Fruit fly (Drosophila melanogaster): ENCODE results near the gene CG7218.
A peak's percentile ranks its signal among the peaks of the same experiment; 100 is the strongest.

The CG7218 gene

DNA sequence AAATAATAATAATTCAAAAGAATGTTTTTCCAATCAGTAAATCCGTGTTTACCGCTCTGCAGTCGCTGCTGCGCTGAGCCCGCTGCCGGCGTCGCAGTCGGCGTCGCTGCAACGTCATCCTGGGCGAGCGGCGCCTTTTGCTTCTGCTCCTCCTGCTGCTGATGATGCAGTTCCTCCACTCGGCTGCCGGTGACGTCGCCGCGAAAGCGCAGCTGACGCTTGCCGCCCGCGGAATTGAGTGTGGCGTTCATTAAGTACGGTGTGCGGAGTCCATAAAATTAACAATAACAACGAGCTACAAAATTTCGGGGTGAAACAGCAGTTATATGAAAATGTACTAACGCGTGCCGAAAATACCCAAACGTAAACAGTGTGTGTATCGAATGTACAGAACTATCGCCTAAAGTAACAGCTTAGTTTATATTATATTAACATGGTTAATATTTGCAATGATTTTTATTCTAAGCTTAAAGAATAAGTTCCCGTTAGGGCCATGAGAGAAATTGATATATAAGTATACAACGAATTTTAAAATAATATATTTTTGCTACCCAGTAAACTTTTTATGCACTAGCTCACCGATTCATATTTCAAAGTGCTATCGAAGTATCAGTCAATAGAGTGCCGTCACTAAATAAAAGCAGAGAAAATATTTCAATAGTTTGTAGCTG is at the start of gene CG7218, which contains the start of gene Cbp20:
CG7218 (minus strand) TSS at position 346 of the 671 bp plus-strand sequence.
Cbp20 (plus strand) TSS at position 610 of the 671 bp plus-strand sequence.
- TF ChIP-seq CG8478 (optimal IDR thresholded peaks at IDR 0.05) (no peak), psq (optimal IDR thresholded peaks at IDR 0.05) (no peak), Dll (optimal IDR thresholded peaks at IDR 0.05) (no peak), EcR (GFP tag; optimal IDR thresholded peaks at IDR 0.05) (no peak), usp (GFP tag; optimal IDR thresholded peaks at IDR 0.05) (no peak), pan (optimal IDR thresholded peaks at IDR 0.05) (no peak)

DNA sequence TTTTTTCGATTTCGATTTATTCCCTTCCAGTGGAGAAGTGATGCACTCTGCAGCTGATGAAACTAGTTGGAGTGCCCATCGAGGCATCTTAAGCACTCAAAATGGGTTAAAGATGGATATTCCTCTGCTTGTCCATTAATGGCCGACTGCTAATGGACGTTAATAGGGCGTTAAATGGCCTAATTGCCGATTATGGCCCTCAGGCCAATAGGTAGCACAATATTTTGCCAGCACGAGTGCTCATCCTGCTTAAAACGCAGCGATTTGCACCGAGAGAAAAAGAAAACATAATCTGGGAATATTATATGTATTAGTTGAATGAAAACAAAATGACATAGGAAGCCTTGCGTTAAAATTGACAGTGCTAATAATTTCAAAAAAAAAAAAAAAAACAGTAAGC is 44.3 kb upstream of the CG7218 start, which contains the start of gene CG44158:
CG44158 (plus strand) TSS at position 301 of the 400 bp plus-strand sequence.
- TF ChIP-seq pan (optimal IDR thresholded peaks at IDR 0.05) = no peak
- TF ChIP-seq CG8478 (optimal IDR thresholded peaks at IDR 0.05) = no peak
- TF ChIP-seq psq (optimal IDR thresholded peaks at IDR 0.05) = no peak

DNA sequence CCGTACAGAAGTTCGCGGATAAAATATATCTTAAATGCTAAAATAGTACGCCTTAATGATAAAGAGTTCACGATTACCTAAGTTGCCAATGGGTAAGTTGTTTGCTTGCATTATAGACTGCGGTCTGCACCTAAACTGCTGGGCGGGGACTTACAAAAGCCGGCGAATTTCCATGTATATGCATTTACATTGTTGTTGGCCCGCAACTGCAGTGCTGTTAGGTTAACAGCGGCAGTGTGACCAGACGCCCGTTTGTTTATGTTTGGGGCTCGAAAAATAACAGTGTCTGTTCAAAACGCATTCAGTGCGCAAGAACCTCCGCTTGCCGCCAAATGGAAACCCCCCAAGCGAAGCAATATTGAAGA is 35.7 kb upstream of the CG7218 start:
- TF ChIP-seq psq (optimal IDR thresholded peaks at IDR 0.05) = no peak
- TF ChIP-seq pan (optimal IDR thresholded peaks at IDR 0.05) = no peak
- no peak for TF ChIP-seq CG8478 (optimal IDR thresholded peaks at IDR 0.05)
- TF ChIP-seq usp (GFP tag; optimal IDR thresholded peaks at IDR 0.05) = no peak
- no peak for TF ChIP-seq Dll (optimal IDR thresholded peaks at IDR 0.05)
- TF ChIP-seq EcR (GFP tag; optimal IDR thresholded peaks at IDR 0.05) = no peak

DNA sequence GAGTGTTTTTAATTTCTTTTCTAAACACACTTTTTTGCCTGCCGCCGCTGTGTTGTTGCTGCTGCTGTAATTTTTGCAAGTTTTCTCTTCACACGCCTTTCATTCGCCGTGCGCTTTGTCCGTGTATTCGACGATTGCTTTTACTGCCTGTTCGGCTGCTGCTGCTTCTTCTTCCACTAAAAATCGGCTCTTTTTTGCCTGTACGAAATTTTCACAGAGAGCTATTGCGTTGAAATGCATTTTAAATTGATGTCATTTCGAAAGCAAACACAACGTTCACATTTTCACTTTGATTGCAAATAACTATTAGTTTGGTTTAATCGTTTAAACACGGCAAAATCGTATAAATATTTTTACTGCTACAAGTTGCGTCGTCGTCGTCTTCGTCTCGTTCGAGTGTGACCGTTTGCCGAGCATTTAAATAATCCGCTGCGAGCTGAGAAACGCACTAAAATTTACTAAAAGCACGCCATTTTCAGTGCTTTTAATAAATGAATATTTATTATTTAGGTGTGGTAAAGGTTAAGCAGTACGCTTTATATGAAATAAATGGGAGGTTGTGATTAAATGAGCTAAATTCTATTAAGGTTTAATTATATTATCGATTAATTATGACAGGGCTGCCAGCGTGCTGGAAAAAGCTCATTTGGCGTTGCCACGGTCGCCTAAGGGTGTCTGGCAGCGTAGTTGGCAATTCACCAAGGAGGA is 35.1 kb upstream of the CG7218 start, which contains the start of the genes Ssdp and CG7985:
Ssdp (minus strand) TSS at position 419 of the 708 bp plus-strand sequence.
CG7985 (plus strand) TSS at position 681 of the 708 bp plus-strand sequence.
- TF ChIP-seq EcR (GFP tag; optimal IDR thresholded peaks at IDR 0.05) = no peak
- TF ChIP-seq pan (optimal IDR thresholded peaks at IDR 0.05) = no peak
- TF ChIP-seq psq (optimal IDR thresholded peaks at IDR 0.05) = peak; percentile 59
- no peak for TF ChIP-seq usp (GFP tag; optimal IDR thresholded peaks at IDR 0.05)

DNA sequence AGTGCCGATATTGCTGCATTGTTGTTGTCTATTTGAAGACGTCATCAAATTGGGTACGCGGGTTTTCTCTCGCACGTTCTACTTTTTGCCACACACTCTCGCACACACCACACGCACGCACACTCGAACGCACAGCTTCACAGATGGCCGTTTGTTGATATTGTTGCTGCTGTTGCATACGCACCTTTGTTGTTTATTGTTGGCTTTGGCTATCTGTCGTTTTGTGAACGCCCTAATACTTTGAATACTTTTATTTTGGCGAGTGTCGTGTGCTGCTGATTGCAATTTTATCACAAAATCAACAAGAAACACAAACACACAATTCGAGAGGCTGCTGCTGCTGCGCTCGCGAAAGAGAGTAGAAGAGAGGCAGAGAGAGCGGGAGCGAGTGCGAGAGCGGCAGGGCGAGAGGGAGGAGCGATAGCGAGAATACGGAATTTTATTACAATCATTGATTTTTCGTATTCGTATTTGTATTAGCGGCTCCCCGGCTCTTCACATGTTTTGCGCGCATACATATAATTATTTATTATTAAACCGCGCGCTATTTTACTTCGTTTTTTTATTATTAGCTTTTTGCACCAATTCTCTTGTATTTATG is 34.4 kb upstream of the CG7218 start:
- TF ChIP-seq psq (optimal IDR thresholded peaks at IDR 0.05) (no peak), Dll (optimal IDR thresholded peaks at IDR 0.05) (peak; percentile 97)

DNA sequence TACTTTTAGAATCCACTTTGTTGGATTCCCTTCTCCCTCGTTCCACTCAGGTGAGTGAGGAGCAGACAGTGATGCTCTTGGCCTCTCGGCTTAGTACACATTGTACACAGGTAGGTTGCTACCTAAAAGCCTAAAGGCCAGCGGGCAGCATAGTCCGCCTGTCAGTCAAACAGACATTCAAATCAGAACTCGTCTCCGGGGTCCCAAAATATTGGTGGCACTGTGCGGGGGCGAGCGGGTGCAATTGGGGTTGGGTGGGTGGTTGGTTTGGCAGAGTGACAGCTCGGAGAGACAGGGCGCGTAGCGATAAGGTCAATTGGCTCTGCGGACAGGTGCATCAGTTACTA is 33.6 kb upstream of the CG7218 start:
- no peak for TF ChIP-seq usp (GFP tag; optimal IDR thresholded peaks at IDR 0.05)
- TF ChIP-seq CG8478 (optimal IDR thresholded peaks at IDR 0.05) = no peak
- no peak for TF ChIP-seq EcR (GFP tag; optimal IDR thresholded peaks at IDR 0.05)
- no peak for TF ChIP-seq pan (optimal IDR thresholded peaks at IDR 0.05)
- no peak for TF ChIP-seq Dll (optimal IDR thresholded peaks at IDR 0.05)
- TF ChIP-seq psq (optimal IDR thresholded peaks at IDR 0.05) = no peak

DNA sequence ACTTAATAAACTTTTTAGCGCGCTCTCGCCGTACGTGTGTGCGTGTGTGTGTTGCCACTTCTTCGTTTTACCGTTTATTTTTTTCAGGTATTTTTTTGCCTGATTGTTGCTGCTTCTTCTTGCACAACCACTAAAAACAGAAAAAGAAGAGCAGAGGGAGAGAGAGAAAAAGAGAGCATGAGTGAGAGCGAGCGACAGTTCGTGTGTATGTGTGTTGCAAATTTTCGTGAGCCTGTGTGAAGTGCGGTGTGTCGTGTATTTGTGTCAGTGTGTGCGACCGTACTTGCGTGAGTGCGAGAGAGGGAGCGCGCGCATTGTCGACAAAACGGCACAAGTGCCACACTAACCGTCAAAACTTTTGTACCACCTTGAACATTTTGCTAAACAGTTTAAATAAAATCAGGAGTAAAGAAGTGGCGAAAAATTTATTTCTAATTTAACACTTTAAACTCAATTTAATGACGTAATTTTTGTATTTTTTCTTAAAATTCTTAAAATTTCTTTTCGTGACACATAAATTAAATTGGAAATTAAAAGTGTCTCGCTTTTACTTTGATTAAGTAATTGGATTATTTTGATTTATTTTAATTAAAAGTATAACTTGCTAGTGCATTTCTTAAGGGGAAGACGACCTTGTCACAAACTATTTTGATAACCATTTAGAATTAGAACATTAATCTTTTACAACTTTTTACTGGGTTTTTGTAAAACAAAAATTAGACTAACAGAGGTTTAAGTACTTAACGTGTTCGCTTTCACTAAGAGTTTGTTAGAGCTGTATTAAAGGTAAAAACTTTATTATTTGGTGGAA is 33.0 kb upstream of the CG7218 start:
- TF ChIP-seq EcR (GFP tag; optimal IDR thresholded peaks at IDR 0.05) = no peak
- TF ChIP-seq usp (GFP tag; optimal IDR thresholded peaks at IDR 0.05) = no peak
- TF ChIP-seq psq (optimal IDR thresholded peaks at IDR 0.05) = no peak
- TF ChIP-seq pan (optimal IDR thresholded peaks at IDR 0.05) = no peak
- TF ChIP-seq Dll (optimal IDR thresholded peaks at IDR 0.05) = peak; percentile 98
- TF ChIP-seq CG8478 (optimal IDR thresholded peaks at IDR 0.05) = peak; percentile 51

DNA sequence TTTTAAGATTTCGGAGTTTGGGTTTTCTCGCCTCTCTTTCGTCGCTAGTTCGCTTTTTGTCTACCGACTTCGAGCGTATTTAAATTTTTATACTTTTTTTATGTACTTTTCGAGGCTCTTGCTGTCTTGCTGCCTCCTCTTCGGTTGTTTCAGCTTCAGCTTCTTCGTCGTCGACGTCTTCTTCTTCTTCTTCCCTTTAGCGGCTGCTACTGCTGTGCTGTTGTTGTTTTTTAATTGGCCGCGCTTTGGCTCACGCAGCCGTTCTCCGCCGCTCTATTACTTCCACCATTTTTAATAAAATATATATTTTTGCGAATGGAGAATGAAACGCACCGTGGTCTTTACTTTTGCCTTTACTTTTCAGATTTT is 32.4 kb upstream of the CG7218 start:
- TF ChIP-seq usp (GFP tag; optimal IDR thresholded peaks at IDR 0.05) = no peak

DNA sequence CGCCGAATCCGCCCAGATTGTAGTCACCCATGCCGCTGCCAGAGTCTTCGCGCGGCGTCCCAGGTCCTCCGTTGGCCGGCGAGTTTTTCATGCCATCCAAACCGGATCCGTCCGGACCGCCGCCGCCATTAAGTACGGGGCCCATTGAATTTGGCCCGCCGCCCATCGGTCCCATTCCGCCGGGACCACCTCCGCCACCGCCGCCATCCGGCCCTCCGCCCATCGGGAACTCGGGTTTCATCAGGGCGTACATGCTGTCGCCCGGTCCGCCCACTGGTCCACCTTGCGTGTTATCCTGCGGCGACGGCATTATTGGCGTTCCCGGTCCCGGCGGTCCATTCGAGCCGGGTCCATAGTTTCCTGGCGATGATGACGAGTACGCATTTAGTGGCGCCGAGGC is 31.1 kb upstream of the CG7218 start:
- no peak for TF ChIP-seq pan (optimal IDR thresholded peaks at IDR 0.05)
- TF ChIP-seq CG8478 (optimal IDR thresholded peaks at IDR 0.05) = no peak
- no peak for TF ChIP-seq psq (optimal IDR thresholded peaks at IDR 0.05)
- no peak for TF ChIP-seq EcR (GFP tag; optimal IDR thresholded peaks at IDR 0.05)
- no peak for TF ChIP-seq Dll (optimal IDR thresholded peaks at IDR 0.05)
- no peak for TF ChIP-seq usp (GFP tag; optimal IDR thresholded peaks at IDR 0.05)

DNA sequence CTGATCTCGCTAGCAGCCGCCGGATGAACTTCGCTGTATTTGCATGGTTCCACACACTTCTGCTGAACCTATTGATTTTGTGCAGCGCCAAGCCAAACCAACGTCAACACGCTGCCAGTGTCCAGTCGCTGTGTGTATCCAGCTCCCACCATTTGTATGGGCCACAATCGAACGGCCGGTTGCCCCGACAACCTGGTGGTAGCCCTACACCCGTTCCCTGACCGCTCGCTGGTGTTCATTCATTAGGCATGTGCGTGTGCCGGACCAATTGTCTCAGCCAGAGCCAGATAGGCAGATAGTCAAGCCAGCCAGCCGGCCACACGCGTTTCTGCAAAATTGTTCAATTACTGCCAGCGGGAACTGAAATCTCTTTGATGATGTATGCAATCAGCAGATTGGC is 27.7 kb upstream of the CG7218 start, which contains the start of gene CG14313:
CG14313 (minus strand) TSS at position 101 of the 400 bp plus-strand sequence.
- no peak for TF ChIP-seq pan (optimal IDR thresholded peaks at IDR 0.05)
- TF ChIP-seq CG8478 (optimal IDR thresholded peaks at IDR 0.05) = no peak
- TF ChIP-seq usp (GFP tag; optimal IDR thresholded peaks at IDR 0.05) = no peak
- TF ChIP-seq psq (optimal IDR thresholded peaks at IDR 0.05) = no peak

DNA sequence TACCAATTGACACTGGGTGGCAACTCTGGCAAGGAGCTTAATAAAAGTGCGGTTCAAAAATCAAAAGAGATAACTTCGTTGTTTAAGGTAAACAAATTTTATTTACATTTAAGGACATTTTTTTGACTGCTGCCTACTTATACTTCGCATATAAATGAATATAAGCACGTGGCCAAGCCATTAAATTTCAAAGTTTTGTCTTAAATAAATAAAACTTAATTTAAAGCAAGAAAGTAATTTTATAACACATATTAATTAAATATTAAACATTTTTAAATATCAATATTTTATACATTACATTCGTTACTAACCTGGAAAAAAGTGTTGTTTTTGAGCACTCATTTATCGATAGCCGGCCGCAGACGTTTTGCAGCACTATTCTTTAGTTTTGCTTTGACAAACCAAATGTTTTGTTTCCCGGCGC is 24.5 kb upstream of the CG7218 start, which contains the start of the genes CG12321 and MED17:
CG12321 (minus strand) TSS at position 6 of the 424 bp plus-strand sequence.
MED17 (plus strand) TSS at position 371 of the 424 bp plus-strand sequence.
- TF ChIP-seq CG8478 (optimal IDR thresholded peaks at IDR 0.05) (no peak), usp (GFP tag; optimal IDR thresholded peaks at IDR 0.05) (no peak), Dll (optimal IDR thresholded peaks at IDR 0.05) (no peak), psq (optimal IDR thresholded peaks at IDR 0.05) (no peak), EcR (GFP tag; optimal IDR thresholded peaks at IDR 0.05) (no peak), pan (optimal IDR thresholded peaks at IDR 0.05) (no peak)

DNA sequence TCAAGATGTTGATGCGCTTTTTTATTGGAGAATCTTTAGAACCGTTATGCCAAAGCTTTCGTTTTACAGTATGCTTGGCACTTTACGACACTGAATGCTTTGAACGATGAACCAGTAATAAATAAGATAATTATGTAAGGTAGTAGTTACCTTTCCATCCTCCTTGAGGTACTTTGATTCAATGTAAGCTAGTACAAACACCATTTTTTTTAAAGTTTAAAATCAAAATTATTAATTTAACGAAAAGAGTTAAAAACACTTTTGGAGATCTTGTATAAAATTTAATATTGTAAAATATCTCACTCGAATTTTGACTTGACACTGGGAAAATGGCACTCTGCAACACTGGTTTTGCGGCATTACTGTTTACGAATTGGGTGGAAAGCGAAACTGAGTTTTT is 21.2 kb upstream of the CG7218 start, which contains the start of the genes Arp5 and CG7208:
Arp5 (plus strand) TSS at position 114 of the 400 bp plus-strand sequence.
CG7208 (minus strand) TSS at position 331 of the 400 bp plus-strand sequence.
- TF ChIP-seq Dll (optimal IDR thresholded peaks at IDR 0.05) = no peak
- TF ChIP-seq pan (optimal IDR thresholded peaks at IDR 0.05) = no peak
- TF ChIP-seq usp (GFP tag; optimal IDR thresholded peaks at IDR 0.05) = no peak
- no peak for TF ChIP-seq psq (optimal IDR thresholded peaks at IDR 0.05)
- no peak for TF ChIP-seq EcR (GFP tag; optimal IDR thresholded peaks at IDR 0.05)
- TF ChIP-seq CG8478 (optimal IDR thresholded peaks at IDR 0.05) = no peak

Measured in whole organism.